Fruit fly (Drosophila melanogaster) whole organism, embryonic: ENCODE results near the gene mad2.

ENCODE experiments used
- Bdp1 ChIP-seq: fragments of 200-800 bp; sonication (Bioruptor generic); optimal IDR thresholded peaks from 3 replicates; lab custom pipeline; 2016; ENCODE audit warnings: missing biosample characterization, missing genetic modification characterization
- Blimp-1 ChIP-seq: fragments of 200-800 bp; sonication (Bioruptor generic); optimal IDR thresholded peaks from 3 replicates; lab custom pipeline; 2018; ENCODE audit warnings: missing biosample characterization, missing genetic modification characterization, mild to moderate bottlenecking, moderate library complexity, missing genetic modification reagents
- CG11456 ChIP-seq: fragments of 200-800 bp; sonication (Bioruptor generic); IDR thresholded peaks from 3 replicates; pipeline ENCODE4 v1.3.6; 2022; ENCODE audit warnings: missing biosample characterization, missing genetic modification characterization
- CG11504 ChIP-seq: fragments of 200-800 bp; sonication (Bioruptor generic); optimal IDR thresholded peaks from 3 replicates; lab custom pipeline; 2019; ENCODE audit warnings: missing biosample characterization, mild to moderate bottlenecking, missing genetic modification characterization, moderate library complexity
- CG11695 ChIP-seq: fragments of 200-800 bp; sonication (Bioruptor generic); IDR thresholded peaks from 3 replicates; pipeline ENCODE4 v1.3.6; 2022; ENCODE audit warnings: missing biosample characterization, missing genetic modification characterization
- CG12104 ChIP-seq: fragments of 200-800 bp; sonication (Bioruptor generic); optimal IDR thresholded peaks from 3 replicates; lab custom pipeline; 2016; ENCODE audit warnings: missing biosample characterization, missing genetic modification characterization
- CG12391 ChIP-seq: fragments of 200-800 bp; sonication (Bioruptor generic); optimal IDR thresholded peaks from 3 replicates; lab custom pipeline; 2018; ENCODE audit warnings: missing biosample characterization, mild to moderate bottlenecking, missing genetic modification characterization, moderate library complexity
- CG12659 ChIP-seq: fragments of 200-800 bp; sonication (Bioruptor generic); optimal IDR thresholded peaks from 3 replicates; lab custom pipeline; 2017; ENCODE audit warnings: mild to moderate bottlenecking, missing biosample characterization, missing genetic modification reagents, missing genetic modification characterization
- CG13123 ChIP-seq: fragments of 200-800 bp; sonication (Bioruptor generic); optimal IDR thresholded peaks from 2 replicates; lab custom pipeline; 2016; ENCODE audit warnings: missing biosample characterization, missing genetic modification characterization
- CG13287 ChIP-seq: fragments of 200-800 bp; sonication (Bioruptor generic); IDR thresholded peaks from 2 replicates; pipeline ENCODE4 v1.3.6; 2022; ENCODE audit warnings: missing biosample characterization, missing genetic modification characterization; ENCODE audit not compliant: partially characterized antibody
- CG13624 ChIP-seq: fragments of 200-800 bp; sonication (Bioruptor generic); optimal IDR thresholded peaks from 2 replicates; lab custom pipeline; 2016; ENCODE audit warnings: missing biosample characterization, missing genetic modification characterization
- CG14860 ChIP-seq: fragments of 200-800 bp; sonication (Bioruptor generic); IDR thresholded peaks from 3 replicates; pipeline ENCODE4 v1.3.6; 2022; ENCODE audit warnings: missing biosample characterization, missing genetic modification characterization; ENCODE audit not compliant: partially characterized antibody
- CG15269 ChIP-seq: fragments of 200-800 bp; sonication (Bioruptor generic); optimal IDR thresholded peaks from 2 replicates; lab custom pipeline; 2018; ENCODE audit warnings: missing biosample characterization, mild to moderate bottlenecking, missing genetic modification characterization, moderate library complexity
- CG1647 ChIP-seq: fragments of 200-800 bp; sonication (Bioruptor generic); optimal IDR thresholded peaks from 3 replicates; lab custom pipeline; 2016; ENCODE audit warnings: missing biosample characterization, missing genetic modification characterization
- CG17568 ChIP-seq: fragments of 200-800 bp; sonication (Bioruptor generic); optimal IDR thresholded peaks from 2 replicates; lab custom pipeline; 2018; ENCODE audit warnings: missing biosample characterization, mild to moderate bottlenecking, missing genetic modification characterization, moderate library complexity
- CG18262 ChIP-seq: fragments of 200-800 bp; optimal IDR thresholded peaks from 3 replicates; lab custom pipeline; 2019; ENCODE audit warnings: missing biosample characterization, mild to moderate bottlenecking, missing genetic modification characterization, moderate library complexity
- CG18619 ChIP-seq: fragments of 200-800 bp; sonication (Bioruptor generic); optimal IDR thresholded peaks from 3 replicates; lab custom pipeline; 2017; ENCODE audit warnings: missing biosample characterization, mild to moderate bottlenecking, missing genetic modification characterization
- CG18764 ChIP-seq: fragments of 200-800 bp; sonication (Bioruptor generic); optimal IDR thresholded peaks from 3 replicates; lab custom pipeline; 2016; ENCODE audit warnings: missing biosample characterization, missing genetic modification characterization
- CG2116 ChIP-seq: fragments of 200-800 bp; sonication (Bioruptor generic); optimal IDR thresholded peaks from 3 replicates; lab custom pipeline; 2018; ENCODE audit warnings: missing biosample characterization, mild to moderate bottlenecking, missing genetic modification characterization
- CG33213 ChIP-seq: fragments of 200-800 bp; sonication (Bioruptor generic); optimal IDR thresholded peaks from 3 replicates; lab custom pipeline; 2016; ENCODE audit warnings: missing biosample characterization, missing genetic modification characterization
- CG3726 ChIP-seq: fragments of 200-800 bp; sonication (Bioruptor generic); IDR thresholded peaks from 3 replicates; pipeline ENCODE4, ENCODE4 v1.3.6; 2022; ENCODE audit warnings: missing biosample characterization, missing genetic modification characterization
- CG42726 ChIP-seq: fragments of 200-800 bp; sonication (Bioruptor generic); IDR thresholded peaks from 2 replicates; pipeline ENCODE4 v1.3.6; 2022; ENCODE audit warnings: missing biosample characterization, missing genetic modification characterization; ENCODE audit not compliant: partially characterized antibody
- CG4360 ChIP-seq: fragments of 200-800 bp; sonication (Bioruptor generic); IDR thresholded peaks from 2 replicates; pipeline ENCODE4 v1.3.6; 2022; ENCODE audit warnings: missing biosample characterization, missing genetic modification characterization
- CG43689 ChIP-seq: fragments of 200-800 bp; sonication (Bioruptor generic); IDR thresholded peaks from 2 replicates; pipeline ENCODE4 v1.3.6; 2022; ENCODE audit warnings: missing biosample characterization, missing genetic modification characterization
- CG4707 ChIP-seq: fragments of 200-800 bp; sonication (Bioruptor generic); optimal IDR thresholded peaks from 2 replicates; lab custom pipeline; 2018; ENCODE audit warnings: missing biosample characterization, mild to moderate bottlenecking, missing genetic modification characterization, moderate library complexity
- CG4854 ChIP-seq: fragments of 200-800 bp; sonication (Bioruptor generic); optimal IDR thresholded peaks from 2 replicates; lab custom pipeline; 2016; ENCODE audit warnings: missing biosample characterization, missing genetic modification characterization, inconsistent platforms
- CG7928 ChIP-seq: fragments of 200-800 bp; sonication (Bioruptor generic); optimal IDR thresholded peaks from 2 replicates; lab custom pipeline; 2017; ENCODE audit warnings: missing biosample characterization, mild to moderate bottlenecking, missing genetic modification characterization
- CG8944 ChIP-seq: fragments of 200-800 bp; sonication (Bioruptor generic); optimal IDR thresholded peaks from 3 replicates; lab custom pipeline; 2016; ENCODE audit warnings: missing biosample characterization, missing genetic modification characterization
- CkIIα-i1 ChIP-seq: fragments of 200-800 bp; sonication (Bioruptor generic); IDR thresholded peaks from 2 replicates; pipeline ENCODE4 v1.3.6; 2022; ENCODE audit warnings: missing biosample characterization, missing genetic modification characterization
- Gsc ChIP-seq: fragments of 200-800 bp; sonication (Bioruptor generic); IDR thresholded peaks from 2 replicates; pipeline ENCODE4 v1.3.6; 2022; ENCODE audit warnings: missing biosample characterization, missing genetic modification characterization
- HHEX ChIP-seq: fragments of 200-800 bp; sonication (Bioruptor generic); optimal IDR thresholded peaks from 3 replicates; lab custom pipeline; 2017; ENCODE audit warnings: missing biosample characterization, mild to moderate bottlenecking, missing genetic modification characterization, missing genetic modification reagents
- HLH4C ChIP-seq: fragments of 200-800 bp; sonication (Bioruptor generic); IDR thresholded peaks from 3 replicates; pipeline ENCODE4 v1.3.6; 2022; ENCODE audit warnings: missing biosample characterization, missing genetic modification characterization; ENCODE audit not compliant: partially characterized antibody
- HLH54F ChIP-seq: fragments of 200-800 bp; sonication (Bioruptor generic); optimal IDR thresholded peaks from 3 replicates; lab custom pipeline; 2016; ENCODE audit warnings: missing biosample characterization, missing genetic modification characterization
- Hey ChIP-seq: fragments of 200-800 bp; sonication (Bioruptor generic); optimal IDR thresholded peaks from 3 replicates; lab custom pipeline; 2018; ENCODE audit warnings: missing biosample characterization, mild to moderate bottlenecking, missing genetic modification characterization
- Med ChIP-seq: fragments of 200-800 bp; sonication (Bioruptor generic); peaks from one replicate; lab custom pipeline; 2016; ENCODE audit warnings: missing biosample characterization, missing genetic modification characterization, mild to moderate bottlenecking, inconsistent platforms, moderate library complexity
- Mes4 ChIP-seq: fragments of 200-800 bp; sonication (Bioruptor generic); optimal IDR thresholded peaks from 2 replicates; lab custom pipeline; 2016; ENCODE audit warnings: missing biosample characterization, missing genetic modification characterization
- NK7.1 ChIP-seq: fragments of 200-800 bp; sonication (Bioruptor generic); optimal IDR thresholded peaks from 3 replicates; lab custom pipeline; 2016; ENCODE audit warnings: missing biosample characterization, missing genetic modification characterization
- Poxn ChIP-seq: fragments of 200-800 bp; sonication (Bioruptor generic); IDR thresholded peaks from 2 replicates; pipeline ENCODE4 v1.3.6; 2022; ENCODE audit warnings: missing biosample characterization, missing genetic modification characterization
- Side ChIP-seq: fragments of 200-800 bp; sonication (Bioruptor generic); optimal IDR thresholded peaks from 2 replicates; lab custom pipeline; 2016; ENCODE audit warnings: missing biosample characterization, missing genetic modification characterization
- Vsx1 ChIP-seq: fragments of 200-800 bp; sonication (Bioruptor generic); optimal IDR thresholded peaks from 2 replicates; lab custom pipeline; 2017; ENCODE audit warnings: missing biosample characterization, mild to moderate bottlenecking, missing genetic modification characterization, missing genetic modification reagents
- al ChIP-seq: fragments of 200-800 bp; sonication (Bioruptor generic); IDR thresholded peaks from 2 replicates; pipeline ENCODE4 v1.3.6; 2022; ENCODE audit warnings: missing biosample characterization, missing genetic modification characterization
- dimm ChIP-seq: fragments of 200-800 bp; sonication (Bioruptor generic); IDR thresholded peaks from 2 replicates; pipeline ENCODE4 v1.3.6; 2022; ENCODE audit warnings: missing biosample characterization, missing genetic modification characterization
- dysf ChIP-seq: fragments of 200-800 bp; sonication (Bioruptor generic); IDR thresholded peaks from 3 replicates; pipeline ENCODE4 v1.3.6; 2022; ENCODE audit warnings: missing biosample characterization, missing genetic modification characterization
- hb ChIP-seq: fragments of 200-800 bp; sonication (Bioruptor generic); IDR thresholded peaks from 3 replicates; pipeline ENCODE4 v1.3.6; 2022; ENCODE audit warnings: missing biosample characterization, missing genetic modification characterization; ENCODE audit not compliant: partially characterized antibody
- ken ChIP-seq: fragments of 200-800 bp; sonication (Bioruptor generic); IDR thresholded peaks from 3 replicates; pipeline ENCODE4 v1.3.6; 2022; ENCODE audit warnings: missing biosample characterization, missing genetic modification characterization
- luna ChIP-seq: fragments of 200-800 bp; sonication (Bioruptor generic); optimal IDR thresholded peaks from 2 replicates; lab custom pipeline; 2016; ENCODE audit warnings: missing biosample characterization, missing genetic modification characterization
- pb ChIP-seq: fragments of 200-800 bp; sonication (Bioruptor generic); optimal IDR thresholded peaks from 3 replicates; lab custom pipeline; 2016; ENCODE audit warnings: missing biosample characterization, missing genetic modification characterization
- schlank ChIP-seq: fragments of 200-800 bp; sonication (Bioruptor generic); optimal IDR thresholded peaks from 2 replicates; lab custom pipeline; 2018; ENCODE audit warnings: missing biosample characterization, mild to moderate bottlenecking, missing genetic modification characterization
- ttk ChIP-seq: fragments of 200-800 bp; sonication (Bioruptor generic); IDR thresholded peaks from 2 replicates; pipeline ENCODE4 v2.1.2; 2022; ENCODE audit warnings: missing biosample characterization, missing genetic modification characterization
- usp ChIP-seq: fragments of >200 bp; optimal IDR thresholded peaks from 2 replicates; lab custom pipeline; 2017; ENCODE audit warnings: missing biosample characterization, missing genetic modification characterization
- zen2 ChIP-seq: fragments of 200-800 bp; sonication (Bioruptor generic); IDR thresholded peaks from 3 replicates; pipeline ENCODE4 v1.3.6; 2022; ENCODE audit warnings: missing biosample characterization, missing genetic modification characterization; ENCODE audit not compliant: partially characterized antibody

mad2 gene

dm6 chr3L:5813016-5813415, at the start of gene mad2 (continued):
- TF ChIP-seq CG13287 (GFP tag; lab: Robert Waterston, UW): peak; percentile 81
- TF ChIP-seq usp (GFP tag; lab: Kevin White, UChicago): no peak
- peak; percentile 55 for TF ChIP-seq CG12659 (GFP tag; lab: Kevin White, UChicago)
- TF ChIP-seq CG18262 (tag; lab: Kevin White, UChicago): no peak
- no peak for TF ChIP-seq Gsc (GFP tag; lab: Robert Waterston, UW)
- TF ChIP-seq Bdp1 (GFP tag; lab: Kevin White, UChicago): no peak
- TF ChIP-seq CG18619 (GFP tag; lab: Kevin White, UChicago): no peak
- no peak for TF ChIP-seq CG43689 (GFP tag; lab: Robert Waterston, UW)
- no peak for TF ChIP-seq schlank (tag; lab: Kevin White, UChicago)
- no peak for TF ChIP-seq CG15269 (tag; lab: Kevin White, UChicago)
- TF ChIP-seq luna (GFP tag; lab: Kevin White, UChicago): no peak
- peak; percentile 61; the same call in 2 of the 3 replicates for TF ChIP-seq hb (GFP tag; lab: Robert Waterston, UW)
- no peak for TF ChIP-seq CG1647 (GFP tag; lab: Kevin White, UChicago)
- peak; percentile 86 for TF ChIP-seq Med (GFP tag; lab: Kevin White, UChicago)
- peak; percentile 20; the same call in 1 of the 3 replicates for TF ChIP-seq CG11456
- TF ChIP-seq HHEX: no peak
- no peak for TF ChIP-seq HLH54F (GFP tag; lab: Kevin White, UChicago)
- TF ChIP-seq CG11504 (tag; lab: Kevin White, UChicago): peak; percentile 46
- TF ChIP-seq CG14860 (GFP tag; lab: Robert Waterston, UW): peak; percentile 43; the same call in 1 of the 3 replicates
- no peak for TF ChIP-seq CG4707 (GFP tag; lab: Kevin White, UChicago)
- TF ChIP-seq CG13624 (GFP tag; lab: Kevin White, UChicago): peak; percentile 75
- no peak for TF ChIP-seq CG13123 (GFP tag; lab: Kevin White, UChicago)
- no peak for TF ChIP-seq dimm
- TF ChIP-seq CG12104 (GFP tag; lab: Kevin White, UChicago): no peak
- no peak for TF ChIP-seq CG4854 (GFP tag; lab: Kevin White, UChicago)
- no peak for TF ChIP-seq Mes4 (GFP tag; lab: Kevin White, UChicago)
- peak; percentile 79 for TF ChIP-seq CG2116 (GFP tag; lab: Kevin White, UChicago)
- no peak for TF ChIP-seq al (GFP tag; lab: Robert Waterston, UW)
- TF ChIP-seq CG12391 (tag; lab: Kevin White, UChicago): peak; percentile 49
- no peak for TF ChIP-seq dysf (GFP tag; lab: Robert Waterston, UW)
- no peak for TF ChIP-seq Hey (tag; lab: Kevin White, UChicago)
- no peak for TF ChIP-seq zen2
- no peak for TF ChIP-seq CG11695 (GFP tag; lab: Robert Waterston, UW)
- TF ChIP-seq CG4360 (GFP tag; lab: Robert Waterston, UW): no peak
- TF ChIP-seq Blimp-1: no peak
- TF ChIP-seq CG42726: peak; percentile 40; the same call in 1 of the 2 replicates
- no peak for TF ChIP-seq CG8944 (GFP tag; lab: Kevin White, UChicago)
- TF ChIP-seq ken (GFP tag; lab: Robert Waterston, UW): no peak
- TF ChIP-seq CkIIα-i1 (GFP tag; lab: Robert Waterston, UW): no peak
- TF ChIP-seq CG33213: peak; percentile 66
- no peak for TF ChIP-seq Side (GFP tag; lab: Kevin White, UChicago)
- TF ChIP-seq pb: no peak
- TF ChIP-seq HLH4C (GFP tag; lab: Robert Waterston, UW): peak; percentile 65
- no peak for TF ChIP-seq CG18764 (GFP tag; lab: Kevin White, UChicago)
- TF ChIP-seq ttk (GFP tag; lab: Robert Waterston, UW): no peak
- TF ChIP-seq CG7928 (GFP tag; lab: Kevin White, UChicago): peak; percentile 97
- no peak for TF ChIP-seq CG17568
- TF ChIP-seq CG3726 (GFP tag; lab: Robert Waterston, UW): no peak
- TF ChIP-seq Poxn (GFP tag; lab: Robert Waterston, UW): no peak
- TF ChIP-seq NK7.1 (GFP tag; lab: Kevin White, UChicago): no peak
- TF ChIP-seq Vsx1: no peak
